Worm (Caenorhabditis elegans) whole organism, L4/young adult: ENCODE data around the gene mam-4.

ENCODE experiments used
- dao-5 ChIP-seq: sonication (generic microtip); optimal IDR thresholded peaks from 2 replicates; lab custom pipeline; 2016; ENCODE audit warnings: missing genotype, missing genetic modification characterization, moderate library complexity, missing compliant biosample characterization
- him-1 ChIP-seq: sonication (generic microtip); optimal IDR thresholded peaks from 2 replicates; lab custom pipeline; 2016; ENCODE audit warnings: missing genotype, missing genetic modification reagents, missing genetic modification characterization, missing compliant biosample characterization

ce11 chrV:11239187-11239725 lies 8.7 kb upstream of the mam-4 start, which contains the start of the genes dvc-1 and ima-1:
- TF ChIP-seq him-1 (tag; lab: Kevin White, UChicago) (no peak), dao-5 (tag; lab: Kevin White, UChicago) (no peak)
